Worm (Caenorhabditis elegans) whole organism, L1 larva: ENCODE data around the gene T04C12.1.

Experiments used
- aha-1 ChIP-seq: fragments of 150-350 bp; optimal IDR thresholded peaks from 2 replicates; lab custom pipeline; 2014; ENCODE audit warnings: missing biosample characterization, missing genetic modification characterization
- egl-13 ChIP-seq: sonication (generic microtip); optimal IDR thresholded peaks from 2 replicates; lab custom pipeline; 2016; ENCODE audit warnings: missing genotype, missing genetic modification reagents, missing genetic modification characterization, missing compliant biosample characterization
- jun-1 ChIP-seq: fragments of 150-350 bp; optimal IDR thresholded peaks from 2 replicates; lab custom pipeline; 2014; ENCODE audit warnings: missing biosample characterization, missing genetic modification reagents, missing genetic modification characterization
- nhr-11 ChIP-seq: fragments of 150-350 bp; optimal IDR thresholded peaks from 2 replicates; lab custom pipeline; 2014; ENCODE audit warnings: missing biosample characterization, missing genetic modification characterization
- nhr-237 ChIP-seq: fragments of 150-350 bp; optimal IDR thresholded peaks from 2 replicates; lab custom pipeline; 2014; ENCODE audit warnings: missing biosample characterization, missing genetic modification characterization
- nhr-28 ChIP-seq: fragments of 150-350 bp; optimal IDR thresholded peaks from 2 replicates; lab custom pipeline; 2014; ENCODE audit warnings: missing biosample characterization, missing genetic modification characterization
- nhr-85 ChIP-seq: sonication (generic microtip); peaks from one replicate; lab custom pipeline; 2016; ENCODE audit warnings: missing genetic modification characterization, inconsistent platforms, missing compliant biosample characterization

ce11 chrV:11087519-11087998 lies 28.5 kb upstream of the T04C12.1 start, which contains the start of gene Y42A5A.1:
- TF ChIP-seq egl-13 (tag; lab: Kevin White, UChicago), result no peak
- no peak for TF ChIP-seq aha-1
- no peak for TF ChIP-seq nhr-28 (tag; lab: Kevin White, UChicago)
- TF ChIP-seq nhr-237 (tag; lab: Kevin White, UChicago), result no peak
- TF ChIP-seq nhr-85 (tag; lab: Kevin White, UChicago), result peak; percentile 96
- TF ChIP-seq jun-1 (tag; lab: Kevin White, UChicago), result no peak
- no peak for TF ChIP-seq nhr-11
